Fruit fly (Drosophila melanogaster): ENCODE data around the gene Tspo.

dm6 chr2L:576559-577184, 17.3 kb downstream of the Tspo start, which contains the start of gene Ptth:
- TF ChIP-seq CG15514 (GFP tag; optimal IDR thresholded peaks at IDR 0.05) (no peak), CG13424 (tag; optimal IDR thresholded peaks at IDR 0.05) (no peak), CG14965 (GFP tag; optimal IDR thresholded peaks at IDR 0.05; ENCODE audit: borderline replicate concordance) (no peak), Hmr (GFP tag; optimal IDR thresholded peaks at IDR 0.05) (no peak), CG3065 (GFP tag; optimal IDR thresholded peaks at IDR 0.05) (no peak), Xrp1 (GFP tag; IDR thresholded peaks at IDR 0.05) (no peak), rib (GFP tag; IDR thresholded peaks at IDR 0.05) (no peak), CG1529 (GFP tag; optimal IDR thresholded peaks at IDR 0.05) (no peak), knrl (GFP tag; IDR thresholded peaks at IDR 0.05; ENCODE audit: partially characterized antibody) (no peak), BtbVII (GFP tag; optimal IDR thresholded peaks at IDR 0.05) (no peak), cas (GFP tag; IDR thresholded peaks at IDR 0.05) (no peak)
